Fruit fly (Drosophila melanogaster) whole organism, embryonic: ENCODE results near the gene Clc.
A peak's percentile ranks its signal among the peaks of the same experiment; 100 is the strongest.

Experiments used
- Antp ChIP-seq: fragments of 200-800 bp; sonication (Bioruptor generic); optimal IDR thresholded peaks from 3 replicates; lab custom pipeline; 2016; ENCODE audit warnings: missing biosample characterization, missing genetic modification characterization
- BEAF-32 ChIP-seq: fragments of 200-800 bp; sonication (Bioruptor generic); optimal IDR thresholded peaks from 3 replicates; lab custom pipeline; 2017; ENCODE audit warnings: missing biosample characterization, missing genetic modification characterization, mild to moderate bottlenecking, moderate library complexity, missing genetic modification reagents
- CG11398 ChIP-seq: fragments of 200-800 bp; sonication (Bioruptor generic); optimal IDR thresholded peaks from 2 replicates; lab custom pipeline; 2016; ENCODE audit warnings: missing biosample characterization, missing genetic modification characterization
- CG12769 ChIP-seq: fragments of 200-800 bp; sonication (Bioruptor generic); optimal IDR thresholded peaks from 2 replicates; lab custom pipeline; 2019; ENCODE audit warnings: missing biosample characterization, mild to moderate bottlenecking, missing genetic modification characterization, moderate library complexity
- CG15601 ChIP-seq: fragments of 200-800 bp; sonication (Bioruptor generic); optimal IDR thresholded peaks from 3 replicates; lab custom pipeline; 2019; ENCODE audit warnings: missing biosample characterization, mild to moderate bottlenecking, missing genetic modification characterization, moderate library complexity
- CG16813 ChIP-seq: fragments of 200-800 bp; sonication (Bioruptor generic); IDR thresholded peaks from 3 replicates; pipeline ENCODE4 v1.3.6; 2022; ENCODE audit warnings: missing biosample characterization, missing genetic modification characterization; ENCODE audit not compliant: partially characterized antibody
- CG17385 ChIP-seq: fragments of 200-800 bp; sonication (Bioruptor generic); optimal IDR thresholded peaks from 3 replicates; lab custom pipeline; 2018; ENCODE audit warnings: missing biosample characterization, mild to moderate bottlenecking, missing genetic modification characterization
- CG2116 ChIP-seq: fragments of 200-800 bp; sonication (Bioruptor generic); optimal IDR thresholded peaks from 3 replicates; lab custom pipeline; 2018; ENCODE audit warnings: missing biosample characterization, mild to moderate bottlenecking, missing genetic modification characterization
- CG2120 ChIP-seq: fragments of 200-800 bp; sonication (Bioruptor generic); optimal IDR thresholded peaks from 3 replicates; lab custom pipeline; 2016; ENCODE audit warnings: missing biosample characterization, missing genetic modification characterization
- CG3065 ChIP-seq: fragments of 200-800 bp; sonication (Bioruptor generic); optimal IDR thresholded peaks from 2 replicates; lab custom pipeline; 2016; ENCODE audit warnings: missing biosample characterization, missing genetic modification characterization
- CG32772 ChIP-seq: fragments of 200-800 bp; sonication (Bioruptor generic); IDR thresholded peaks from 2 replicates; pipeline ENCODE4 v1.3.6; 2022; ENCODE audit warnings: missing biosample characterization, missing genetic modification characterization
- CG3281 ChIP-seq: fragments of 200-800 bp; sonication (Bioruptor generic); optimal IDR thresholded peaks from 3 replicates; lab custom pipeline; 2017; ENCODE audit warnings: missing biosample characterization, mild to moderate bottlenecking, missing genetic modification characterization
- CG33213 ChIP-seq: fragments of 200-800 bp; sonication (Bioruptor generic); optimal IDR thresholded peaks from 3 replicates; lab custom pipeline; 2016; ENCODE audit warnings: missing biosample characterization, missing genetic modification characterization
- CG34376 ChIP-seq: fragments of 200-800 bp; sonication (Bioruptor generic); optimal IDR thresholded peaks from 2 replicates; lab custom pipeline; 2018; ENCODE audit warnings: missing biosample characterization, mild to moderate bottlenecking, missing genetic modification characterization
- CG3847 ChIP-seq: fragments of 200-800 bp; sonication (Bioruptor generic); IDR thresholded peaks from 2 replicates; pipeline ENCODE4 v1.3.6; 2022; ENCODE audit warnings: missing biosample characterization, missing genetic modification characterization
- CG4282 ChIP-seq: fragments of 200-800 bp; sonication (Bioruptor generic); optimal IDR thresholded peaks from 2 replicates; lab custom pipeline; 2016; ENCODE audit warnings: missing biosample characterization, missing genetic modification characterization
- CG43689 ChIP-seq: fragments of 200-800 bp; sonication (Bioruptor generic); IDR thresholded peaks from 2 replicates; pipeline ENCODE4 v1.3.6; 2022; ENCODE audit warnings: missing biosample characterization, missing genetic modification characterization
- CG4854 ChIP-seq: fragments of 200-800 bp; sonication (Bioruptor generic); optimal IDR thresholded peaks from 2 replicates; lab custom pipeline; 2016; ENCODE audit warnings: missing biosample characterization, missing genetic modification characterization, inconsistent platforms
- CG6175 ChIP-seq: fragments of 200-800 bp; sonication (Bioruptor generic); IDR thresholded peaks from 3 replicates; pipeline ENCODE4 v1.3.6; 2022; ENCODE audit warnings: missing biosample characterization, missing genetic modification characterization
- CG6683 ChIP-seq: fragments of 200-800 bp; sonication (Bioruptor generic); optimal IDR thresholded peaks from 2 replicates; lab custom pipeline; 2017; ENCODE audit warnings: missing biosample characterization, mild to moderate bottlenecking, missing genetic modification characterization, missing genetic modification reagents
- CG8290 ChIP-seq, 3 experiments: fragments of 200-800 bp; sonication (Bioruptor generic); optimal IDR thresholded peaks; 2 replicates each; lab custom pipeline; 2016 to 2019; ENCODE audit warnings: missing biosample characterization in 3 of 3, missing genetic modification characterization in 3 of 3, mild to moderate bottlenecking in 2 of 3, moderate library complexity in 1 of 3
- CG9817 ChIP-seq: fragments of 200-800 bp; sonication (Bioruptor generic); optimal IDR thresholded peaks from 2 replicates; lab custom pipeline; 2018; ENCODE audit warnings: missing biosample characterization, mild to moderate bottlenecking, missing genetic modification characterization, moderate library complexity
- D19A ChIP-seq: fragments of 200-800 bp; optimal IDR thresholded peaks from 3 replicates; lab custom pipeline; 2019; ENCODE audit warnings: missing biosample characterization, mild to moderate bottlenecking, missing genetic modification characterization, moderate library complexity
- E2f2 ChIP-seq: fragments of 200-800 bp; sonication (Bioruptor generic); IDR thresholded peaks from 2 replicates; pipeline ENCODE4 v1.3.6; 2022; ENCODE audit warnings: missing biosample characterization, missing genetic modification characterization
- Elba2 ChIP-seq: fragments of 200-800 bp; sonication (Bioruptor generic); optimal IDR thresholded peaks from 3 replicates; lab custom pipeline; 2016; ENCODE audit warnings: missing biosample characterization, missing genetic modification characterization
- Fer1 ChIP-seq: fragments of 200-800 bp; sonication (Bioruptor generic); optimal IDR thresholded peaks from 2 replicates; lab custom pipeline; 2017; ENCODE audit warnings: missing biosample characterization, mild to moderate bottlenecking, missing genetic modification characterization
- Hr51 ChIP-seq, 2 experiments: fragments of 200-800 bp; sonication (Bioruptor generic); optimal IDR thresholded peaks; 2 replicates in 1 of 2; 3 replicates in 1 of 2; lab custom pipeline; 2016 to 2018; ENCODE audit warnings: missing biosample characterization in 2 of 2, missing genetic modification characterization in 2 of 2, mild to moderate bottlenecking in 1 of 2, moderate library complexity in 1 of 2
- Lhr ChIP-seq: fragments of 200-800 bp; sonication (Bioruptor generic); optimal IDR thresholded peaks from 3 replicates; lab custom pipeline; 2017; ENCODE audit warnings: mild to moderate bottlenecking, missing biosample characterization, missing genetic modification reagents, missing genetic modification characterization
- NFAT ChIP-seq: fragments of 200-800 bp; sonication (Bioruptor generic); IDR thresholded peaks from 2 replicates; pipeline ENCODE4 v1.3.6; 2022; ENCODE audit warnings: missing biosample characterization, missing genetic modification characterization
- Oli ChIP-seq: fragments of 200-800 bp; sonication (Bioruptor generic); optimal IDR thresholded peaks from 2 replicates; lab custom pipeline; 2018; ENCODE audit warnings: missing biosample characterization, mild to moderate bottlenecking, missing genetic modification characterization, moderate library complexity
- Sox100B ChIP-seq: fragments of 200-800 bp; sonication (Bioruptor generic); optimal IDR thresholded peaks from 3 replicates; lab custom pipeline; 2018; ENCODE audit warnings: missing biosample characterization, mild to moderate bottlenecking, missing genetic modification characterization
- Sox102F ChIP-seq: fragments of 200-800 bp; sonication (Bioruptor generic); optimal IDR thresholded peaks from 2 replicates; lab custom pipeline; 2018; ENCODE audit warnings: missing biosample characterization, mild to moderate bottlenecking, missing genetic modification characterization, moderate library complexity
- Usf ChIP-seq: fragments of 200-800 bp; sonication (Bioruptor generic); optimal IDR thresholded peaks from 2 replicates; lab custom pipeline; 2017; ENCODE audit warnings: missing genotype, missing biosample characterization, missing genetic modification characterization
- amos ChIP-seq: fragments of 200-800 bp; sonication (Bioruptor generic); IDR thresholded peaks from 2 replicates; pipeline ENCODE4 v1.3.6; 2022; ENCODE audit warnings: missing biosample characterization, missing genetic modification characterization; ENCODE audit not compliant: partially characterized antibody
- btn ChIP-seq: fragments of 200-800 bp; sonication (Bioruptor generic); optimal IDR thresholded peaks from 2 replicates; lab custom pipeline; 2016; ENCODE audit warnings: missing biosample characterization, missing genetic modification characterization
- fd3F ChIP-seq: fragments of 200-800 bp; sonication (Bioruptor generic); optimal IDR thresholded peaks from 2 replicates; lab custom pipeline; 2018; ENCODE audit warnings: missing biosample characterization, mild to moderate bottlenecking, missing genetic modification characterization, moderate library complexity
- fru ChIP-seq: fragments of >200 bp; optimal IDR thresholded peaks from 2 replicates; lab custom pipeline; 2017
- ftz-f1 ChIP-seq: fragments of 200-800 bp; sonication (Bioruptor generic); optimal IDR thresholded peaks from 2 replicates; lab custom pipeline; 2016; ENCODE audit warnings: missing biosample characterization, missing genetic modification characterization
- her ChIP-seq: fragments of 200-800 bp; sonication (Bioruptor generic); optimal IDR thresholded peaks from 2 replicates; lab custom pipeline; 2016; ENCODE audit warnings: missing biosample characterization, missing genetic modification characterization
- ind ChIP-seq: fragments of 200-800 bp; sonication (Bioruptor generic); optimal IDR thresholded peaks from 3 replicates; lab custom pipeline; 2016; ENCODE audit warnings: missing biosample characterization, missing genetic modification characterization
- kah ChIP-seq: fragments of 200-800 bp; sonication (Bioruptor generic); optimal IDR thresholded peaks from 2 replicates; lab custom pipeline; 2018; ENCODE audit warnings: missing biosample characterization, mild to moderate bottlenecking, missing genetic modification characterization
- lola ChIP-seq, 3 experiments: fragments of >200 bp in 2 of 3; fragments of 200-800 bp in 1 of 3; sonication (Bioruptor generic) in 1 of 3; optimal IDR thresholded peaks; 2 replicates each; lab custom pipeline; 2017 to 2019; ENCODE audit warnings: missing biosample characterization in 3 of 3, missing genetic modification characterization in 3 of 3, mild to moderate bottlenecking in 1 of 3, moderate library complexity in 1 of 3
- mam ChIP-seq: fragments of 200-800 bp; sonication (Bioruptor generic); optimal IDR thresholded peaks from 3 replicates; lab custom pipeline; 2016; ENCODE audit warnings: missing biosample characterization, missing genetic modification characterization
- oc ChIP-seq: fragments of 200-800 bp; sonication (Bioruptor generic); optimal IDR thresholded peaks from 2 replicates; lab custom pipeline; 2018; ENCODE audit warnings: missing biosample characterization, mild to moderate bottlenecking, missing genetic modification characterization, moderate library complexity
- phol ChIP-seq: fragments of 200-800 bp; sonication (Bioruptor generic); optimal IDR thresholded peaks from 3 replicates; lab custom pipeline; 2018; ENCODE audit warnings: missing biosample characterization, mild to moderate bottlenecking, missing genetic modification characterization, moderate library complexity
- rib ChIP-seq: fragments of 200-800 bp; sonication (Bioruptor generic); IDR thresholded peaks from 2 replicates; pipeline ENCODE4 v1.3.6; 2022; ENCODE audit warnings: missing biosample characterization, missing genetic modification characterization
- so ChIP-seq: fragments of 200-800 bp; sonication (Bioruptor generic); IDR thresholded peaks from 3 replicates; pipeline ENCODE4 v1.3.6; 2022; ENCODE audit warnings: missing biosample characterization, missing genetic modification characterization
- sob ChIP-seq: fragments of 200-800 bp; sonication (Bioruptor generic); IDR thresholded peaks from 2 replicates; pipeline ENCODE4 v1.3.6; 2022; ENCODE audit warnings: missing biosample characterization, missing genetic modification characterization
- stwl ChIP-seq: fragments of 200-800 bp; sonication (Bioruptor generic); optimal IDR thresholded peaks from 3 replicates; lab custom pipeline; 2018; ENCODE audit warnings: missing biosample characterization, mild to moderate bottlenecking, missing genetic modification characterization, moderate library complexity
- sug ChIP-seq: fragments of 200-800 bp; optimal IDR thresholded peaks from 2 replicates; lab custom pipeline; 2019; ENCODE audit warnings: missing biosample characterization, mild to moderate bottlenecking, missing genetic modification characterization, moderate library complexity
- vnd ChIP-seq: fragments of 200-800 bp; sonication (Bioruptor generic); IDR thresholded peaks from 3 replicates; pipeline ENCODE4 v1.3.6; 2022; ENCODE audit warnings: missing biosample characterization, missing genetic modification characterization; ENCODE audit not compliant: partially characterized antibody
- zf30C ChIP-seq: fragments of 200-800 bp; sonication (Bioruptor generic); optimal IDR thresholded peaks from 3 replicates; lab custom pipeline; 2018; ENCODE audit warnings: missing biosample characterization, mild to moderate bottlenecking, missing genetic modification characterization

Clc gene

DNA sequence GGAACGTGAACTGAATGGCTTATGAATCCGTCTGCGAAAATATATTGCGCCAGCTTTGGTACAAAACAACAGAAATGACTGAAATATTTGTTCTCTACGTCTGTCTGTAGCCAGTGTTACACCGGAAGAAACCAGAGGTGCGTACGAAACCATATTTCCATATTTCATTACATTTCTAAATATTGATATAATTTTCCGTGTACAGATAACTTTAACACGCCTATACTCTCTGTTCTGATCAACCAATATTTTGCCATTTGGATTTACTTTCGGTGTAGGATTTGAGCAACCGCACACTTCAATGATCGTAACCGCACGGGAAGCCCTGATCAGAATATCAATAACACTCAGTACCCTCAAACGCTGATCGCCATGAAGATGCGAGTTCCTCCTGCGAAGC lies 46.1 kb upstream of the Clc start (continued):
- TF ChIP-seq Fer1 (peak; percentile 47), CG15601 (no peak), mam (GFP tag; lab: Kevin White, UChicago) (peak; percentile 39), CG4282 (GFP tag; lab: Kevin White, UChicago) (no peak), sug (peak; percentile 5), CG16813 (no peak), Antp (GFP tag; lab: Kevin White, UChicago) (peak; percentile 27), CG34376 (no peak), btn (GFP tag; lab: Kevin White, UChicago) (no peak), rib (GFP tag; lab: Robert Waterston, UW) (no peak), oc (no peak), NFAT (GFP tag; lab: Robert Waterston, UW) (0 out of 2 replicates have a peak, but pooled peaks have one; percentile 8), CG12769 (tag; lab: Kevin White, UChicago) (peak; percentile 72), CG2120 (GFP tag; lab: Kevin White, UChicago) (peak; percentile 59), zf30C (GFP tag; lab: Kevin White, UChicago) (no peak), CG17385 (GFP tag; lab: Kevin White, UChicago) (no peak), fd3F (GFP tag; lab: Kevin White, UChicago) (peak; percentile 40), CG3065 (GFP tag; lab: Kevin White, UChicago) (no peak), amos (GFP tag; lab: Robert Waterston, UW) (no peak), Oli (tag; lab: Kevin White, UChicago) (peak; percentile 55), Usf (GFP tag; lab: Kevin White, UChicago) (no peak), CG6683 (GFP tag; lab: Kevin White, UChicago) (no peak), CG43689 (GFP tag; lab: Robert Waterston, UW) (no peak), CG9817 (tag; lab: Kevin White, UChicago) (peak; percentile 48), Elba2 (GFP tag; lab: Kevin White, UChicago) (no peak), sob (0 out of 2 replicates have a peak, but pooled peaks have one; percentile 12), CG8290 (GFP tag; optimal IDR thresholded peaks at IDR 0.05; lab: Kevin White, UChicago) (no peak), CG8290 (tag; optimal IDR thresholded peaks at IDR 0.05; lab: Kevin White, UChicago) (peak in 1 of 2 experiments; percentile 83), lola (GFP tag; optimal IDR thresholded peaks at IDR 0.05; lab: Kevin White, UChicago) (no peak), vnd (GFP tag; lab: Robert Waterston, UW) (no peak), CG3281 (GFP tag; lab: Kevin White, UChicago) (peak; percentile 32), CG33213 (GFP tag; lab: Kevin White, UChicago) (no peak), fru (lab: Kevin White, UChicago) (no peak), CG2116 (GFP tag; lab: Kevin White, UChicago) (no peak), CG6175 (GFP tag; lab: Robert Waterston, UW) (no peak), her (no peak), Sox100B (no peak), E2f2 (GFP tag; lab: Robert Waterston, UW) (no peak), CG4854 (GFP tag; lab: Kevin White, UChicago) (no peak), Lhr (GFP tag; lab: Kevin White, UChicago) (no peak), CG3847 (GFP tag; lab: Robert Waterston, UW) (peak; percentile 37; the same call in 1 of the 2 replicates)

DNA sequence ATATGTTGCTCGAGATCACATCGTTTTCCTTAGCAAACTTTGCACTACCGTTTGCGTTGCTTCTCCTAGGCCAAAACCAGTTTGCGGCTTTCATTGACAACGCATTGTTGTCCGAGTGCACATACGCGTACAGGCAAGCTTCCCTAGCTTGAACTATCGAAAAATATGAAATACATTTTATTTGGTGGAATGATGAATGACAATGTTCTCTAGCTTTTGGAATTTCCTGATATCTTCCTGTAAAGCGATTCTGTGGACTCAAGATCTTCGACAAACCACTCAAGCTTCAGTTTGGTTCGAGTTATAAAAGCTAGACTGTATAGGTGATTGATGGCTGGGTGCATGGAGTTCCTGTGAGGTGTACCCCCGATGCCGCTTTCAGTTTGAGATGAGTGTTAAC lies 45.0 kb upstream of the Clc start:
- TF ChIP-seq phol, result peak; percentile 72
- peak; percentile 79 for TF ChIP-seq Sox102F (GFP tag; lab: Kevin White, UChicago)
- TF ChIP-seq so (GFP tag; lab: Robert Waterston, UW), result peak; percentile 64; the same call in 1 of the 3 replicates
- TF ChIP-seq kah, result no peak
- TF ChIP-seq Hr51 (GFP tag; optimal IDR thresholded peaks at IDR 0.05; lab: Kevin White, UChicago), result peak in 1 of 2 experiments; percentile 66
- TF ChIP-seq vnd (GFP tag; lab: Robert Waterston, UW), result no peak
- TF ChIP-seq BEAF-32 (GFP tag; lab: Kevin White, UChicago), result no peak
- TF ChIP-seq CG32772 (GFP tag; lab: Robert Waterston, UW), result peak; percentile 67
- no peak for TF ChIP-seq ftz-f1 (GFP tag; lab: Kevin White, UChicago)
- TF ChIP-seq stwl (tag; lab: Kevin White, UChicago), result no peak
- TF ChIP-seq ind (GFP tag; lab: Kevin White, UChicago), result peak; percentile 68
- no peak for TF ChIP-seq CG11398 (GFP tag; lab: Kevin White, UChicago)
- peak; percentile 63 for TF ChIP-seq D19A
